Worm (Caenorhabditis elegans): ENCODE measurements around the gene snx-1.
A peak's percentile ranks its signal among the peaks of the same experiment; 100 is the strongest.

Gene snx-1

ce11 chrX:1093154-1093553 lies 35.6 kb upstream of the snx-1 start:
- TF ChIP-seq scrt-1 (GFP tag; IDR thresholded peaks at IDR 0.05) (no peak), flt-1 (GFP tag; IDR thresholded peaks at IDR 0.05) (0 out of 2 replicates have a peak, but pooled peaks have one; percentile 13), sea-1 (GFP tag; conservative IDR thresholded peaks at IDR 0.05) (0 out of 2 replicates have a peak, but pooled peaks have one; percentile 38), hmg-4 (GFP tag; optimal IDR thresholded peaks at IDR 0.05) (peak; percentile 91), ceh-13 (GFP tag; optimal IDR thresholded peaks at IDR 0.05) (no peak), hnd-1 (tag; optimal IDR thresholded peaks at IDR 0.05) (peak; percentile 9), F13C5.2 (tag; optimal IDR thresholded peaks at IDR 0.05) (peak; percentile 91)

ce11 chrX:1094332-1094731 lies 34.5 kb upstream of the snx-1 start:
- no peak for TF ChIP-seq sea-1 (GFP tag; conservative IDR thresholded peaks at IDR 0.05)

ce11 chrX:1096808-1097207 lies 32.0 kb upstream of the snx-1 start, which contains the start of the genes pigx-1 and rme-6:
Gene pigx-1, minus strand, starts transcription at chrX:1097013.
Gene rme-6, plus strand, starts transcription at chrX:1097152.
- TF ChIP-seq F13C5.2 (tag; optimal IDR thresholded peaks at IDR 0.05) (peak; percentile 16), hnd-1 (tag; optimal IDR thresholded peaks at IDR 0.05) (no peak)

ce11 chrX:1103702-1104262 lies 25.0 kb upstream of the snx-1 start, which contains the start of gene ife-4:
Gene ife-4, plus strand, starts transcription at chrX:1104212.
- TF ChIP-seq aly-1 (tag; optimal IDR thresholded peaks at IDR 0.05) (no peak), hnd-1 (tag; optimal IDR thresholded peaks at IDR 0.05) (no peak), flt-1 (GFP tag; IDR thresholded peaks at IDR 0.05) (0 out of 2 replicates have a peak, but pooled peaks have one; percentile 29), pes-1 (GFP tag; IDR thresholded peaks at IDR 0.05) (no peak), ceh-13 (GFP tag; optimal IDR thresholded peaks at IDR 0.05) (no peak), tra-4 (tag; optimal IDR thresholded peaks at IDR 0.05) (no peak), ets-7 (tag; optimal IDR thresholded peaks at IDR 0.05) (no peak), tbx-11 (GFP tag; IDR thresholded peaks at IDR 0.05) (no peak), B0310.2 (tag; optimal IDR thresholded peaks at IDR 0.05) (no peak), F13C5.2 (tag; optimal IDR thresholded peaks at IDR 0.05) (peak; percentile 71), scrt-1 (GFP tag; IDR thresholded peaks at IDR 0.05) (no peak), hmbx-1 (tag; optimal IDR thresholded peaks at IDR 0.05) (no peak), sea-1 (GFP tag; conservative IDR thresholded peaks at IDR 0.05) (no peak), ama-1 (optimal IDR thresholded peaks at IDR 0.05) (no peak), tbx-37 (GFP tag; conservative IDR thresholded peaks at IDR 0.05) (no peak), hmg-4 (GFP tag; optimal IDR thresholded peaks at IDR 0.05) (peak; percentile 71), ceh-36 (tag; optimal IDR thresholded peaks at IDR 0.05) (no peak)

ce11 chrX:1107758-1108157 lies 21.0 kb upstream of the snx-1 start, which contains the start of gene C05D9.4:
Gene C05D9.4, plus strand, starts transcription at chrX:1108058.
- TF ChIP-seq B0310.2 (tag; optimal IDR thresholded peaks at IDR 0.05) (no peak), ama-1 (optimal IDR thresholded peaks at IDR 0.05) (no peak), ceh-13 (GFP tag; optimal IDR thresholded peaks at IDR 0.05) (no peak), F13C5.2 (tag; optimal IDR thresholded peaks at IDR 0.05) (no peak), flt-1 (GFP tag; IDR thresholded peaks at IDR 0.05) (no peak), hnd-1 (tag; optimal IDR thresholded peaks at IDR 0.05) (no peak), aly-1 (tag; optimal IDR thresholded peaks at IDR 0.05) (no peak), tra-4 (tag; optimal IDR thresholded peaks at IDR 0.05) (no peak), scrt-1 (GFP tag; IDR thresholded peaks at IDR 0.05) (no peak), hmg-4 (GFP tag; optimal IDR thresholded peaks at IDR 0.05) (no peak), sea-1 (GFP tag; conservative IDR thresholded peaks at IDR 0.05) (no peak), ceh-36 (tag; optimal IDR thresholded peaks at IDR 0.05) (no peak), tbx-11 (GFP tag; IDR thresholded peaks at IDR 0.05) (no peak)

ce11 chrX:1108874-1109273 lies 19.9 kb upstream of the snx-1 start:
- no peak for TF ChIP-seq ama-1 (optimal IDR thresholded peaks at IDR 0.05)
- no peak for TF ChIP-seq B0310.2 (tag; optimal IDR thresholded peaks at IDR 0.05)
- no peak for TF ChIP-seq ceh-13 (GFP tag; optimal IDR thresholded peaks at IDR 0.05)
- TF ChIP-seq sea-1 (GFP tag; conservative IDR thresholded peaks at IDR 0.05): no peak
- no peak for TF ChIP-seq hmbx-1 (tag; optimal IDR thresholded peaks at IDR 0.05)
- no peak for TF ChIP-seq hnd-1 (tag; optimal IDR thresholded peaks at IDR 0.05)
- no peak for TF ChIP-seq tra-4 (tag; optimal IDR thresholded peaks at IDR 0.05)
- no peak for TF ChIP-seq ceh-36 (tag; optimal IDR thresholded peaks at IDR 0.05)

ce11 chrX:1110723-1111122 lies 18.1 kb upstream of the snx-1 start:
- TF ChIP-seq hmbx-1 (tag; optimal IDR thresholded peaks at IDR 0.05) (no peak), tra-4 (tag; optimal IDR thresholded peaks at IDR 0.05) (no peak), F13C5.2 (tag; optimal IDR thresholded peaks at IDR 0.05) (no peak), flt-1 (GFP tag; IDR thresholded peaks at IDR 0.05) (no peak)

ce11 chrX:1111603-1112002 lies 17.2 kb upstream of the snx-1 start, which contains the start of gene C05D9.3:
Gene C05D9.3, plus strand, starts transcription at chrX:1111903.
- TF ChIP-seq ceh-13 (GFP tag; optimal IDR thresholded peaks at IDR 0.05) (no peak), sea-1 (GFP tag; conservative IDR thresholded peaks at IDR 0.05) (no peak), tbx-11 (GFP tag; IDR thresholded peaks at IDR 0.05) (no peak), scrt-1 (GFP tag; IDR thresholded peaks at IDR 0.05) (no peak), F13C5.2 (tag; optimal IDR thresholded peaks at IDR 0.05) (no peak), pes-1 (GFP tag; IDR thresholded peaks at IDR 0.05) (no peak), ama-1 (optimal IDR thresholded peaks at IDR 0.05) (no peak), ceh-36 (tag; optimal IDR thresholded peaks at IDR 0.05) (no peak), flt-1 (GFP tag; IDR thresholded peaks at IDR 0.05) (no peak), hmg-4 (GFP tag; optimal IDR thresholded peaks at IDR 0.05) (no peak), hnd-1 (tag; optimal IDR thresholded peaks at IDR 0.05) (no peak)
